Worm (Caenorhabditis elegans): ENCODE measurements around the gene ZK899.5.
A peak's percentile ranks its signal among the peaks of the same experiment; 100 is the strongest.

ce11 chrX:9446177-9446694 lies 14.5 kb downstream of the ZK899.5 start, which contains the start of gene ZK899.1:
- TF ChIP-seq snpc-4 (tag; optimal IDR thresholded peaks at IDR 0.05): no peak
- no peak for TF ChIP-seq mdl-1 (tag; optimal IDR thresholded peaks at IDR 0.05)
- no peak for TF ChIP-seq lsy-2 (tag; optimal IDR thresholded peaks at IDR 0.05)
- no peak for TF ChIP-seq rnt-1 (tag; optimal IDR thresholded peaks at IDR 0.05)
- peak; percentile 4 for TF ChIP-seq jun-1 (tag; optimal IDR thresholded peaks at IDR 0.05)
- no peak for TF ChIP-seq ceh-82 (tag; optimal IDR thresholded peaks at IDR 0.05)
- no peak for TF ChIP-seq egl-27 (tag; optimal IDR thresholded peaks at IDR 0.05)
- TF ChIP-seq ztf-11 (tag; optimal IDR thresholded peaks at IDR 0.05): no peak
- TF ChIP-seq elt-3 (tag; optimal IDR thresholded peaks at IDR 0.05): peak in 1 of 6 experiments; percentile 4
- no peak for TF ChIP-seq sptf-1 (tag; optimal IDR thresholded peaks at IDR 0.05)
- no peak for TF ChIP-seq mef-2 (tag; optimal IDR thresholded peaks at IDR 0.05)
- no peak for TF ChIP-seq ces-1 (GFP tag; optimal IDR thresholded peaks at IDR 0.05)
- TF ChIP-seq ztf-4 (tag; optimal IDR thresholded peaks at IDR 0.05): no peak
- TF ChIP-seq ceh-63 (GFP tag; optimal IDR thresholded peaks at IDR 0.05): no peak
